Worm (Caenorhabditis elegans): ENCODE results near the gene K05F1.10.

Gene K05F1.10

DNA sequence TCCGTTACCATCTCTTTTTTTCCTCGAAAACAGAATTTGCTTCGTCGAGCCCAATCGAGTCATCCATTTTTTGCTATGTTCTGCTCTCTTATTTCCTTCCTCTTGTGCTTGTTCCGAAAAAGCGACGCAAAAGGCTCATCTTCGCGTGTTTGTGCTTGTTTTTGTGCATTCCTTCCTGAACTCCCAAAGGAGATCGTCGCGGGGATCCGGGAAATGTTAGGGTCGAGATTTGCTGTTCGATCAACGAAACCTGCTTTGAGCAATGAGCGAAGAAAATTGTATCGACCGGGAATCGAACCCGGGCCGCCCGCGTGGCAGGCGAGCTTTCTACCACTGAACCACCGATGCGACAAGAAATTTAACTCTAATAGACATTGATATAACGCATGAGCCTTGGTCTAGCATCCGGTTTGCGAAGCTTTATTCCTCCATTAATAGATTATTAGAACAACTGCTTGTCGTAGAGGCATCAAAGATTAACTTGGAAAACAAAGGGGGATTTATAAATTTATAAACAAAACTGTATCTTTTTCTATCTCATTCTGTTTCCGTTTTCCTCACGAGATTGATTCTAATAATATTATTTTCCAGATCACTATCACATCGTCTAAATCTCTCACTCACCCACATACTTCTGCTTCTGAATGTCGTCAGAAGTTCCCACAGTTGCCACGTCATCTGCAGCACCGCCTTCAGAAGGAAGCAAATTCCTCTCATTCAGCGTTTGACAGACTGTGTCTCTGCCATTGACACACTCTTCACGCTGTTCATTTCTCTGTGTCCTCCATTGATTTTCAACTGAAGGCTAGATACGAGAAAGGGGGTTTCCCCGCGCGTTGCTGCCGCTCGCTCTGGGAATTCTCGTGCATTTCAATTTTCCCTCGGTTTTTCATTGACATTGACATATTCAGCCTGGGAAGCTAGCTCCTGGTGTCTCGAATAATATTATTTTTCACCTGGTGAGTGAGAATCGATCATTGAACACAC is 23.0 kb downstream of the K05F1.10 start, which contains the start of gene K05F1.6 (continued):
- peak; percentile 86 for TF ChIP-seq ztf-16 (tag; optimal IDR thresholded peaks at IDR 0.05)
- TF ChIP-seq tbx-7 (tag; optimal IDR thresholded peaks at IDR 0.05), result no peak
- TF ChIP-seq sox-4 (tag; optimal IDR thresholded peaks at IDR 0.05), result peak; percentile 67
- TF ChIP-seq K09A11.1 (tag; optimal IDR thresholded peaks at IDR 0.05; ENCODE audit: insufficient read depth), result no peak
- peak; percentile 57 for TF ChIP-seq ceh-14 (tag; optimal IDR thresholded peaks at IDR 0.05)

DNA sequence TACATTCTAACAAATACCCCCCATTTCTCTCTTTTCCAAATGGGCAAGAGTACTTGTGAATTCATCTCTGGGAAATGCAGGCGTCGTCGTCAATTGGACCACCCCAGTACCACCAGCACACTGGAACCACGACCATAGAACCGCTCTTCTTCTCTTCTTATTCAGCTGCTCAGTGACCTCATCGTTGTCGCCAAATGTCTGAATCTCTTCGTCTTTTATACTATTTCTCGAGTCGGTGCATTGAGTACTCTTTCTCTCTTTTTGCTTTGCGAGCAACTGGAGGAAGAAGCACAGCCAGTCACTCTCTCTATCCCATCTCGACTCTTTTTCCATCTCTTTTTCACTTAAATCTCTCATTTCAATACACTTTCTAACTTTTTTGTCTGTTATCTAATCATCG is 25.4 kb downstream of the K05F1.10 start:
- TF ChIP-seq nfya-1 (tag; optimal IDR thresholded peaks at IDR 0.05) (peak; percentile 33), ceh-48 (tag; optimal IDR thresholded peaks at IDR 0.05) (peak; percentile 21), ceh-31 (tag; optimal IDR thresholded peaks at IDR 0.05) (peak; percentile 26), ceh-14 (tag; optimal IDR thresholded peaks at IDR 0.05) (peak; percentile 2), ceh-9 (tag; optimal IDR thresholded peaks at IDR 0.05) (no peak), Y22D7AL.16 (tag; optimal IDR thresholded peaks at IDR 0.05) (no peak), unc-42 (tag; optimal IDR thresholded peaks at IDR 0.05) (peak; percentile 67), lin-11 (tag; optimal IDR thresholded peaks at IDR 0.05) (no peak), unc-55 (GFP tag; optimal IDR thresholded peaks at IDR 0.05) (peak; percentile 42), ceh-24 (tag; optimal IDR thresholded peaks at IDR 0.05) (no peak), ceh-18 (tag; optimal IDR thresholded peaks at IDR 0.05) (peak; percentile 46), pax-1 (tag; optimal IDR thresholded peaks at IDR 0.05) (no peak), tbx-2 (tag; optimal IDR thresholded peaks at IDR 0.05) (peak; percentile 11)

DNA sequence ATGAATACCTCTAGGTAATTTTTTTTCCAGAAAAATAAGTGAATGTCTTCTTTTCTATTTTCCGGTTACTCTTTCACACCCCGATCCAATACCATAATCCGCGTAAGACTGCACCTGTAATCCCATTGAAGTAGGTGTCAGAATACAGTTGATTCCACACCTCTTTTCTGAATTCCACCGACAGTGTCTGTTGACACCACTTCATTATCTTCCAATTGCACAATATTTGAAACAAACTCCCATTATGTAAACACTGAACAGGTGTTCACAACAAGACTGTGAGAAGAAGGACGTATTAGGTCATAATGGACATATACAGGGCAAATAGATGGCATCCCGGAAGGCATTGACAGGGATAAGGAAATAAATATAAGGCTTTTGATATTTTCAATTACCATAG is 27.9 kb downstream of the K05F1.10 start:
- TF ChIP-seq che-1 (tag; optimal IDR thresholded peaks at IDR 0.05), result no peak
- no peak for TF ChIP-seq ttx-3 (tag; optimal IDR thresholded peaks at IDR 0.05)
- no peak for TF ChIP-seq pha-4 (tag; optimal IDR thresholded peaks at IDR 0.05)
- no peak for TF ChIP-seq syd-9 (tag; optimal IDR thresholded peaks at IDR 0.05)
- TF ChIP-seq mec-3 (tag; optimal IDR thresholded peaks at IDR 0.05; ENCODE audit: borderline replicate concordance), result no peak
- no peak for TF ChIP-seq nfya-1 (tag; optimal IDR thresholded peaks at IDR 0.05)
- TF ChIP-seq C08G9.2 (tag; optimal IDR thresholded peaks at IDR 0.05), result no peak
- TF ChIP-seq ztf-16 (tag; optimal IDR thresholded peaks at IDR 0.05), result no peak
- TF ChIP-seq pax-1 (tag; optimal IDR thresholded peaks at IDR 0.05), result no peak
- TF ChIP-seq lin-11 (tag; optimal IDR thresholded peaks at IDR 0.05), result no peak
- no peak for TF ChIP-seq ceh-22 (tag; optimal IDR thresholded peaks at IDR 0.05)
- TF ChIP-seq hlh-15 (tag; optimal IDR thresholded peaks at IDR 0.05), result no peak
- TF ChIP-seq nhr-11 (tag; optimal IDR thresholded peaks at IDR 0.05), result no peak

DNA sequence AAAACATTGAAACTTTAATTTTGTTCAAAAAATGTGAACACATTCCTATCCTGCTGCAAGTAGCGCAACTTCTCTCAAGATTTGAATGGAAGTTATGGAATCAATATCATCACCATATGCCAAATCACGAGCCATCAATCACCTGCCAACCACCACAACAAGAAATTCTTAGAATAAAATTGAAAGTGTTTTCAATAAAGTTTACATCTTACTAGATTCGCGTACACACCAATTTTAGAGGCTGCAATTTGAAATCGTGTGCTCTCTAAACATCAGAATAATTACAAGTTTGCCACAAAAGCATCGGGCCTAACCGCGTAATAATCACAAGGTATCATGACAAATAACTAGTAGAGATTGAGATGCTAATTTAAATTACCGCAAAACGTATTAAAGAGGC is 30.4 kb downstream of the K05F1.10 start:
- TF ChIP-seq hlh-15 (tag; optimal IDR thresholded peaks at IDR 0.05) (no peak), ets-4 (tag; optimal IDR thresholded peaks at IDR 0.05) (no peak), hlh-6 (tag; optimal IDR thresholded peaks at IDR 0.05) (no peak), unc-3 (GFP tag; conservative IDR thresholded peaks at IDR 0.05) (no peak), unc-3 (tag; optimal IDR thresholded peaks at IDR 0.05) (no peak), ceh-31 (tag; optimal IDR thresholded peaks at IDR 0.05) (no peak), Y22D7AL.16 (tag; optimal IDR thresholded peaks at IDR 0.05) (no peak), fkh-10 (GFP tag; optimal IDR thresholded peaks at IDR 0.05) (no peak)

DNA sequence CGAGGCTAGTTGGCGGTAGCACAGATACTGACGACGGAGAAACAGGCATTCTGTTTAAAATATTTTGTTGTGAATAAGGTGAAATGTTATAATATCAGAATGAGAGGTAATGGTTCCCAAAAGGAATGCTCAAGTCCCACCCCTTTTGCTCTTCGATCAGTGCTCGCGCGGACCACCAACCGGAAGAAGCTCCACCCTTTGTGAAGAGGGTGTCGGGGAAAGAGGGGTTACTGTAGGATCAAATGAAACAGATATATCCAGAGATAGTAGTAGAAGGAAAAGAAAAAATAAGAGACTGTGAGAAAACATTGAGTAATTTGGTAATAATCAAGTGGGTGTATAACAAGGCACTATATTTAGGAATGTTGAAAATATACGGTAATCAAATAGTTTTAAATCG is 31.2 kb downstream of the K05F1.10 start, which contains the start of the genes dmd-5 and F10C1.1:
Gene dmd-5, minus strand, starts transcription at position 101 of the 400 bp plus-strand sequence.
Gene F10C1.1, plus strand, starts transcription at position 110 of the 400 bp plus-strand sequence.
- TF ChIP-seq gmeb-2 (tag; optimal IDR thresholded peaks at IDR 0.05) (no peak), ref-2 (tag; optimal IDR thresholded peaks at IDR 0.05) (no peak)
